Worm (Caenorhabditis elegans) whole organism, L1 larva: ENCODE data around the gene rps-22.

Source experiments
- aha-1 ChIP-seq: fragments of 150-350 bp; optimal IDR thresholded peaks from 2 replicates; lab custom pipeline; 2014; ENCODE audit warnings: missing biosample characterization, missing genetic modification characterization
- alr-1 ChIP-seq: fragments of 200-800 bp; sonication (Bioruptor generic); optimal IDR thresholded peaks from 2 replicates; lab custom pipeline; 2018; ENCODE audit warnings: borderline replicate concordance, mild to moderate bottlenecking, missing genetic modification characterization, missing compliant biosample characterization
- ama-1 ChIP-seq: fragments of 150-350 bp; optimal IDR thresholded peaks from 2 replicates; lab custom pipeline; 2014
- ceh-63 ChIP-seq: fragments of 200-800 bp; sonication (Bioruptor generic); optimal IDR thresholded peaks from 2 replicates; lab custom pipeline; 2018; ENCODE audit warnings: mild to moderate bottlenecking, missing genetic modification characterization, missing compliant biosample characterization
- ceh-82 ChIP-seq, 3 experiments: fragments of 150-350 bp in 1 of 3; sonication (generic microtip) in 2 of 3; optimal IDR thresholded peaks; 2 replicates each; lab custom pipeline; 2014 to 2017; ENCODE audit warnings: missing biosample characterization in 3 of 3, missing genetic modification characterization in 3 of 3
- ceh-88 ChIP-seq: fragments of 200-800 bp; sonication (Bioruptor generic); IDR thresholded peaks from 2 replicates; pipeline ENCODE4 v1.3.6; 2022; ENCODE audit warnings: missing genetic modification characterization, missing compliant biosample characterization
- dpl-1 ChIP-seq, 3 experiments: fragments of 150-350 bp in 2 of 3; sonication (generic microtip) in 1 of 3; optimal IDR thresholded peaks; 2 replicates each; lab custom pipeline; 2014 to 2017; ENCODE audit warnings: missing biosample characterization in 3 of 3, missing genetic modification characterization in 3 of 3, missing genetic modification reagents in 3 of 3
- efl-1 ChIP-seq, 4 experiments: fragments of 150-350 bp; optimal IDR thresholded peaks in 3 of 4; peaks in 1 of 4; 1 replicate in 1 of 4; 2 replicates in 3 of 4; lab custom pipeline; 2014; ENCODE audit warnings: missing biosample characterization in 2 of 4, missing genetic modification characterization in 2 of 4, missing genetic modification reagents in 2 of 4
- efl-3 ChIP-seq: fragments of 200-800 bp; sonication (Bioruptor generic); optimal IDR thresholded peaks from 2 replicates; lab custom pipeline; 2018; ENCODE audit warnings: mild to moderate bottlenecking, missing genetic modification characterization, missing compliant biosample characterization
- egl-13 ChIP-seq: sonication (generic microtip); optimal IDR thresholded peaks from 2 replicates; lab custom pipeline; 2016; ENCODE audit warnings: missing genotype, missing genetic modification reagents, missing genetic modification characterization, missing compliant biosample characterization
- egl-27 ChIP-seq, 2 experiments: fragments of 150-350 bp in 1 of 2; sonication (generic microtip); optimal IDR thresholded peaks; 3 replicates each; lab custom pipeline; 2017 to 2018; ENCODE audit warnings: missing biosample characterization in 2 of 2, missing genetic modification characterization in 2 of 2, missing genetic modification reagents in 2 of 2
- elt-2 ChIP-seq: sonication (generic microtip); optimal IDR thresholded peaks from 2 replicates; lab custom pipeline; 2016; ENCODE audit warnings: missing genetic modification characterization, mild to moderate bottlenecking, inconsistent platforms, missing compliant biosample characterization, missing genetic modification reagents
- ets-5 ChIP-seq: fragments of 200-800 bp; sonication (Bioruptor generic); IDR thresholded peaks from 2 replicates; pipeline ENCODE4 v1.3.6; 2022; ENCODE audit warnings: missing genetic modification characterization, missing compliant biosample characterization
- fkh-10 ChIP-seq: sonication (generic microtip); optimal IDR thresholded peaks from 2 replicates; lab custom pipeline; 2017; ENCODE audit warnings: missing biosample characterization, missing genetic modification reagents, missing genetic modification characterization
- fkh-8 ChIP-seq: sonication (generic microtip); optimal IDR thresholded peaks from 2 replicates; lab custom pipeline; 2016; ENCODE audit warnings: mild to moderate bottlenecking, missing genetic modification characterization, missing compliant biosample characterization
- hpl-2 ChIP-seq: fragments of 150-350 bp; optimal IDR thresholded peaks from 2 replicates; lab custom pipeline; 2014; ENCODE audit warnings: missing biosample characterization, missing genetic modification reagents, missing genetic modification characterization
- isw-1 ChIP-seq: fragments of 200-800 bp; sonication (Bioruptor generic); IDR thresholded peaks from 2 replicates; pipeline ENCODE4 v1.3.6; 2022; ENCODE audit warnings: missing genetic modification characterization, missing compliant biosample characterization
- jun-1 ChIP-seq: fragments of 150-350 bp; optimal IDR thresholded peaks from 2 replicates; lab custom pipeline; 2014; ENCODE audit warnings: missing biosample characterization, missing genetic modification reagents, missing genetic modification characterization
- lin-13 ChIP-seq: fragments of 150-350 bp; optimal IDR thresholded peaks from 2 replicates; lab custom pipeline; 2014; ENCODE audit warnings: missing biosample characterization, missing genetic modification reagents, missing genetic modification characterization
- lin-15B ChIP-seq: fragments of 150-350 bp; sonication (generic microtip); optimal IDR thresholded peaks from 3 replicates; lab custom pipeline; 2014; ENCODE audit warnings: missing biosample characterization, missing genetic modification characterization
- lin-35 ChIP-seq, 2 experiments: fragments of 150-350 bp; optimal IDR thresholded peaks; 2 replicates each; lab custom pipeline; 2014; ENCODE audit warnings: missing biosample characterization in 2 of 2, missing genetic modification characterization in 2 of 2, missing genetic modification reagents in 2 of 2
- lsy-2 ChIP-seq, 2 experiments: fragments of 150-350 bp; optimal IDR thresholded peaks; 2 replicates each; lab custom pipeline; 2014; ENCODE audit warnings: missing biosample characterization in 2 of 2, missing genetic modification characterization in 2 of 2
- mab-9 ChIP-seq: fragments of 200-800 bp; sonication (Bioruptor generic); IDR thresholded peaks from 2 replicates; pipeline ENCODE4 v1.3.6; 2022; ENCODE audit warnings: missing genetic modification reagents, missing genetic modification characterization, missing compliant biosample characterization
- mdl-1 ChIP-seq, 2 experiments: fragments of 150-350 bp; optimal IDR thresholded peaks; 2 replicates each; lab custom pipeline; 2014 to 2017; ENCODE audit warnings: missing biosample characterization in 2 of 2, missing genetic modification characterization in 2 of 2, inconsistent platforms in 1 of 2
- mef-2 ChIP-seq: fragments of 150-350 bp; optimal IDR thresholded peaks from 2 replicates; lab custom pipeline; 2014; ENCODE audit warnings: missing biosample characterization, missing genetic modification characterization
- nhr-11 ChIP-seq: fragments of 150-350 bp; optimal IDR thresholded peaks from 2 replicates; lab custom pipeline; 2014; ENCODE audit warnings: missing biosample characterization, missing genetic modification characterization
- nhr-12 ChIP-seq: sonication (generic microtip); optimal IDR thresholded peaks from 2 replicates; lab custom pipeline; 2017; ENCODE audit warnings: missing biosample characterization, missing genetic modification characterization
- nhr-19 ChIP-seq: fragments of 200-800 bp; sonication (Bioruptor generic); conservative IDR thresholded peaks from 2 replicates; pipeline ENCODE4 v1.3.6; 2022; ENCODE audit warnings: missing genetic modification characterization, missing compliant biosample characterization
- nhr-237 ChIP-seq: fragments of 150-350 bp; optimal IDR thresholded peaks from 2 replicates; lab custom pipeline; 2014; ENCODE audit warnings: missing biosample characterization, missing genetic modification characterization
- nhr-71 ChIP-seq: sonication (generic microtip); optimal IDR thresholded peaks from 2 replicates; lab custom pipeline; 2016; ENCODE audit warnings: mild to moderate bottlenecking, missing genetic modification characterization, moderate library complexity, missing compliant biosample characterization
- nhr-77 ChIP-seq: fragments of 150-350 bp; optimal IDR thresholded peaks from 2 replicates; lab custom pipeline; 2014; ENCODE audit warnings: missing biosample characterization, missing genetic modification characterization
- nhr-85 ChIP-seq: sonication (generic microtip); peaks from one replicate; lab custom pipeline; 2016; ENCODE audit warnings: missing genetic modification characterization, inconsistent platforms, missing compliant biosample characterization
- nhr-90 ChIP-seq: sonication (generic microtip); optimal IDR thresholded peaks from 2 replicates; lab custom pipeline; 2016; ENCODE audit warnings: mild to moderate bottlenecking, missing genetic modification characterization, missing compliant biosample characterization; ENCODE audit not compliant: poor library complexity
- pag-3 ChIP-seq: sonication (generic microtip); optimal IDR thresholded peaks from 2 replicates; lab custom pipeline; 2017; ENCODE audit warnings: missing genetic modification characterization, mild to moderate bottlenecking, missing compliant biosample characterization, antibody characterized with exemption, borderline replicate concordance; ENCODE audit not compliant: insufficient read depth
- skn-1 ChIP-seq: fragments of 150-350 bp; optimal IDR thresholded peaks from 2 replicates; lab custom pipeline; 2014; ENCODE audit warnings: missing biosample characterization, missing genetic modification characterization
- snpc-4 ChIP-seq: fragments of 150-350 bp; optimal IDR thresholded peaks from 2 replicates; lab custom pipeline; 2014; ENCODE audit warnings: missing biosample characterization, missing genetic modification characterization
- sox-4 ChIP-seq: sonication (generic microtip); optimal IDR thresholded peaks from 2 replicates; lab custom pipeline; 2016; ENCODE audit warnings: missing genetic modification characterization, missing compliant biosample characterization
- sptf-1 ChIP-seq: fragments of 150-350 bp; optimal IDR thresholded peaks from 2 replicates; lab custom pipeline; 2014; ENCODE audit warnings: missing biosample characterization, missing genetic modification characterization
- swsn-7 ChIP-seq: sonication (generic microtip); optimal IDR thresholded peaks from 2 replicates; lab custom pipeline; 2016; ENCODE audit warnings: missing genetic modification characterization, missing compliant biosample characterization
- tlp-1 ChIP-seq: fragments of 150-350 bp; optimal IDR thresholded peaks from 2 replicates; lab custom pipeline; 2014; ENCODE audit warnings: missing biosample characterization, missing genetic modification characterization
- unc-130 ChIP-seq: fragments of 150-350 bp; optimal IDR thresholded peaks from 2 replicates; lab custom pipeline; 2017; ENCODE audit warnings: missing biosample characterization, missing genetic modification characterization, inconsistent platforms
- unc-30 ChIP-seq: sonication (generic microtip); optimal IDR thresholded peaks from 2 replicates; lab custom pipeline; 2017; ENCODE audit warnings: missing biosample characterization, missing genetic modification characterization
- unc-98 ChIP-seq: fragments of 200-800 bp; sonication (Bioruptor generic); IDR thresholded peaks from 2 replicates; pipeline ENCODE4 v1.3.6; 2022; ENCODE audit warnings: missing genetic modification characterization, missing compliant biosample characterization
- vab-15 ChIP-seq: sonication (generic microtip); optimal IDR thresholded peaks from 2 replicates; lab custom pipeline; 2017; ENCODE audit warnings: missing genotype, mild to moderate bottlenecking, missing genetic modification characterization, missing compliant biosample characterization

Gene rps-22

DNA sequence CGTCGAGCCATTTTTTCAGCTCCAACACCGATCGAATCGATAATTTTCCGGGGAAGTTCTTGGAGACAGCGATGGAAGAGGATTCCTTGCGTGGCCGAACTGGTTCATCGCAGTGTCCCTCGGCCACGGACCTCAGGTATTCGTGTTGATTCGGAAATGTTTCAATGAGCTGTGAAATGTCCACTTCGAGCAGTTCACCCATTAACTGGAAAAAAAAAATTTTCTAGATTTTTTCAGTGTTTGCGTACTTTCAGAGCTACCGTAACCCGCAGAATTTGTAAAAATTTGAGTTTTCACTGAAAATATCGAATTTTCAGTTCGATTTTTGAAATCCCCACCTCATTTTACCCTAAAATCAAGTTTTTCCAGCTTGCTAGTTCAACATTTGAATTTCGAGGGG, 2.5 kb upstream of the rps-22 start:
- TF ChIP-seq efl-1 (optimal IDR thresholded peaks at IDR 0.05; lab: Kevin White, UChicago) (no peak), efl-1 (GFP tag; optimal IDR thresholded peaks at IDR 0.05 in 1 of 2; lab: Kevin White, UChicago) (peak in 1 of 2 experiments; percentile 90), nhr-237 (tag; lab: Kevin White, UChicago) (no peak)

DNA sequence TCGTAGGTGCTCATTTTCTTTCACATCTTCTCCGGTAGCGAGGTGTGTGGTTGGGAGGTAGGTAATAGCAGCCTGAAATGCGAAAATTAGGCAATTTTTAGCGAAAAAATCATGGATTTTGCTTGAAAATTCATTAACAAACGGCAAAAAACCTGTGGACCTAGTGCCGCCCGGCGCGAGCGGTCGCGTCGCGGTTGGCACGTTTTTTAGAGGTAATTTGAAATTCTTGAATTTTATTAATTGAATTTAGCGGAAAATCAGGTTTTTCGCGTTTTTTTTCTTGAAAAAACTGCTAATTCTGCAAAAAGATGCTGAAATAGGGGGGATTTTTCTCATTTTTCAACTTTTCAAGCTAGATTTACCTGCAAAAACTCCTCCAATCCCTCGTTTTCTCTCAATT, 973 bp upstream of the rps-22 start:
- TF ChIP-seq unc-30, result no peak
- TF ChIP-seq efl-1 (optimal IDR thresholded peaks at IDR 0.05; lab: Kevin White, UChicago), result no peak
- peak; percentile 22 to 92 for TF ChIP-seq efl-1 (GFP tag; optimal IDR thresholded peaks at IDR 0.05 in 1 of 2; lab: Kevin White, UChicago)
- TF ChIP-seq mab-9, result no peak
- no peak for TF ChIP-seq lsy-2 (tag; optimal IDR thresholded peaks at IDR 0.05; lab: Kevin White, UChicago)
- peak in 1 of 3 experiments; percentile 4 for TF ChIP-seq dpl-1 (GFP tag; optimal IDR thresholded peaks at IDR 0.05; lab: Kevin White, UChicago)
- TF ChIP-seq snpc-4 (tag; lab: Kevin White, UChicago), result no peak
- no peak for TF ChIP-seq aha-1 (tag; lab: Kevin White, UChicago)
- no peak for TF ChIP-seq nhr-11 (tag; lab: Kevin White, UChicago)
- TF ChIP-seq sox-4, result no peak
- no peak for TF ChIP-seq nhr-237 (tag; lab: Kevin White, UChicago)
- TF ChIP-seq unc-130, result no peak
- TF ChIP-seq unc-98 (GFP tag; lab: Robert Waterston, UW), result no peak
- no peak for TF ChIP-seq isw-1 (GFP tag; lab: Robert Waterston, UW)
- peak in 1 of 2 experiments; percentile 10 for TF ChIP-seq lin-35 (GFP tag; optimal IDR thresholded peaks at IDR 0.05; lab: Kevin White, UChicago)
- TF ChIP-seq alr-1 (tag; lab: Kevin White, UChicago), result no peak
- TF ChIP-seq, all 84 proteins: peak for 3

DNA sequence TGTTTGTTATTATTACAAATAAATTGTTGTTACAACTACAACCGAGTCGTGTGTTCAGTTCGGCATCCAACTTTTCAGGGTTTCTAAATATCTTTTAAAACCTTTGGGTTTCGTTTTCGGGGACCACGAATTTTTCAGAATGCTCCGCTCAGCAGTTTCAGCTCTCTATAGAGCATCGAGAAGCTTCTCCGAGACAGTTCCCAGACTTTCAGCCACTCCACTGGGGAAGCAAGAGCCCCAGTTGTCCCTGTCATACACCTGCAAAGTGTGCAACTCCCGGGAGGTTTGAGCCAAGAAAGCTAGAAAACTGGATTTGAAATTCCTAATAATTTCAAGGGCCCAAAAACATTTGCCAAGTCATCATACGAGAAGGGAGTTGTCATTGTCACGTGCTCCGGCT, 1.1 kb downstream of the rps-22 start, which contains the start of gene F53A3.7:
Gene F53A3.7, plus strand, starts transcription at position 139 of the 400 bp plus-strand sequence.
- TF ChIP-seq hpl-2 (GFP tag; lab: Kevin White, UChicago) (no peak), lsy-2 (tag; optimal IDR thresholded peaks at IDR 0.05; lab: Kevin White, UChicago) (peak in 1 of 2 experiments; percentile 42), fkh-8 (tag; lab: Kevin White, UChicago) (no peak), egl-27 (tag; optimal IDR thresholded peaks at IDR 0.05; lab: Kevin White, UChicago) (peak in 1 of 2 experiments; percentile 14), nhr-77 (tag; lab: Kevin White, UChicago) (no peak), lin-13 (GFP tag; lab: Kevin White, UChicago) (no peak), swsn-7 (tag; lab: Kevin White, UChicago) (peak; percentile 4), nhr-71 (tag; lab: Kevin White, UChicago) (no peak), elt-2 (tag; lab: Kevin White, UChicago) (peak; percentile 3), nhr-19 (GFP tag; lab: Robert Waterston, UW) (no peak), efl-1 (optimal IDR thresholded peaks at IDR 0.05; lab: Kevin White, UChicago) (peak; percentile 8 to 22), efl-1 (GFP tag; optimal IDR thresholded peaks at IDR 0.05 in 1 of 2; lab: Kevin White, UChicago) (peak in 1 of 2 experiments; percentile 86), nhr-85 (tag; lab: Kevin White, UChicago) (peak; percentile 63), jun-1 (tag; lab: Kevin White, UChicago) (no peak), fkh-10 (no peak), efl-3 (GFP tag; lab: Kevin White, UChicago) (peak; percentile 1), ceh-63 (no peak), ceh-88 (GFP tag; lab: Robert Waterston, UW) (no peak), nhr-90 (tag; lab: Kevin White, UChicago) (peak; percentile 18), ets-5 (no peak), ama-1 (lab: Kevin White, UChicago) (peak; percentile 76), nhr-11 (tag; lab: Kevin White, UChicago) (no peak), lin-15B (tag; lab: Kevin White, UChicago) (no peak), mef-2 (tag; lab: Kevin White, UChicago) (no peak)
- TF ChIP-seq, all 84 proteins: peak for 9

DNA sequence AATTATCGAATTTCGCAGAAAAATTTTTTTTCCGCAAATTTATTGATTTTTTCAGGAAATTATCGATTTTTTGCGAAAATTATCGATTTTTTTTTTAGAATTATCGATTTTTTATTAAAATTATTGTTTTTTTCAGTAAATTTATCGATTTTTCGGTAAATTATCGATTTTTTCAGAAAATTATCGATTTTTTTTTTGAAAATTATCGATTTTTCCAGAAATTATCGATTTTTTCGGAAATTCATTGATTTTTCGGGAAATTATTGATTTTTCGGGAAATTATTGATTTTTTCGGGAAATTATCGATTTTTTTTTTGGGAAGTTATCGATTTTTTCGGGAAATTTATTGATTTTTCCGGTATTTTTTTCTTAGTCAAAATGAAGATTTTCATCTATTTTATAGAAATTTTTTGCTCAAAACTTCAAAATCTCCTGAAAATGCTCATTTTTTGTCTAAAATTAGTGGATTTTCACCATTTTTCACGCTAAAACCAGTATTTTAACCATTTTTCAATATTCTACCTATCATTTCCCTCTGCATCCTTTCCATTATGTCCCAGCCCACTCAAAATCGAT, 5.3 kb downstream of the rps-22 start:
- TF ChIP-seq egl-13 (tag; lab: Kevin White, UChicago) (no peak), aha-1 (tag; lab: Kevin White, UChicago) (no peak), ets-5 (no peak), vab-15 (tag; lab: Kevin White, UChicago) (no peak), pag-3 (no peak), elt-2 (tag; lab: Kevin White, UChicago) (no peak), swsn-7 (tag; lab: Kevin White, UChicago) (no peak), unc-30 (no peak), tlp-1 (tag; lab: Kevin White, UChicago) (no peak), skn-1 (no peak), mdl-1 (tag; optimal IDR thresholded peaks at IDR 0.05; lab: Kevin White, UChicago) (no peak), isw-1 (GFP tag; lab: Robert Waterston, UW) (no peak), sptf-1 (tag; lab: Kevin White, UChicago) (no peak), nhr-77 (tag; lab: Kevin White, UChicago) (no peak), sox-4 (no peak), ceh-82 (tag; optimal IDR thresholded peaks at IDR 0.05; lab: Kevin White, UChicago) (no peak), nhr-12 (no peak), alr-1 (tag; lab: Kevin White, UChicago) (no peak)
